Fruit fly (Drosophila melanogaster): Measurements from ENCODE around the gene CG8379.

dm6 chr3R:8787538-8788282, 36.5 kb upstream of the CG8379 start:
- TF ChIP-seq fru (GFP tag; optimal IDR thresholded peaks at IDR 0.05) (no peak), tai (GFP tag; optimal IDR thresholded peaks at IDR 0.05) (no peak), pan (optimal IDR thresholded peaks at IDR 0.05) (no peak), Jra (GFP tag; optimal IDR thresholded peaks at IDR 0.05) (no peak), jim (GFP tag; optimal IDR thresholded peaks at IDR 0.05) (no peak), br (GFP tag; optimal IDR thresholded peaks at IDR 0.05) (no peak), dmrt93B (GFP tag; optimal IDR thresholded peaks at IDR 0.05) (no peak), Dfd (GFP tag; optimal IDR thresholded peaks at IDR 0.05) (no peak), Hnf4 (GFP tag; optimal IDR thresholded peaks at IDR 0.05) (no peak), Sp1 (GFP tag; optimal IDR thresholded peaks at IDR 0.05) (no peak), psq (GFP tag; optimal IDR thresholded peaks at IDR 0.05) (no peak), ey (GFP tag; optimal IDR thresholded peaks at IDR 0.05) (no peak), rgr (GFP tag; optimal IDR thresholded peaks at IDR 0.05) (no peak)
